Fruit fly (Drosophila melanogaster) whole organism, embryonic: Measurements from ENCODE around the gene nmdyn-D6.
A peak's percentile ranks its signal among the peaks of the same experiment; 100 is the strongest.

Source experiments
- ATbp ChIP-seq: fragments of 200-800 bp; sonication (Bioruptor generic); optimal IDR thresholded peaks from 2 replicates; lab custom pipeline; 2017; ENCODE audit warnings: missing biosample characterization, mild to moderate bottlenecking, missing genetic modification characterization, missing genetic modification reagents
- Asciz ChIP-seq: fragments of 200-800 bp; sonication (Bioruptor generic); optimal IDR thresholded peaks from 2 replicates; lab custom pipeline; 2017; ENCODE audit warnings: missing biosample characterization, mild to moderate bottlenecking, missing genetic modification characterization, missing genetic modification reagents
- Blimp-1 ChIP-seq: fragments of 200-800 bp; sonication (Bioruptor generic); optimal IDR thresholded peaks from 3 replicates; lab custom pipeline; 2018; ENCODE audit warnings: missing biosample characterization, missing genetic modification characterization, mild to moderate bottlenecking, moderate library complexity, missing genetic modification reagents
- CG10209 ChIP-seq: fragments of 200-800 bp; sonication (Bioruptor generic); optimal IDR thresholded peaks from 3 replicates; lab custom pipeline; 2017; ENCODE audit warnings: missing biosample characterization, mild to moderate bottlenecking, missing genetic modification characterization, missing genetic modification reagents
- CG11085 ChIP-seq: fragments of 200-800 bp; sonication (Bioruptor generic); IDR thresholded peaks from 2 replicates; pipeline ENCODE4 v1.3.6; 2022; ENCODE audit warnings: missing biosample characterization, missing genetic modification characterization
- CG1602 ChIP-seq: fragments of 200-800 bp; sonication (Bioruptor generic); optimal IDR thresholded peaks from 3 replicates; lab custom pipeline; 2016; ENCODE audit warnings: missing biosample characterization, missing genetic modification characterization
- CG16813 ChIP-seq: fragments of 200-800 bp; sonication (Bioruptor generic); IDR thresholded peaks from 3 replicates; pipeline ENCODE4 v1.3.6; 2022; ENCODE audit warnings: missing biosample characterization, missing genetic modification characterization; ENCODE audit not compliant: partially characterized antibody
- CG17361 ChIP-seq: fragments of 200-800 bp; sonication (Bioruptor generic); IDR thresholded peaks from 3 replicates; pipeline ENCODE4 v1.3.6; 2022; ENCODE audit warnings: missing biosample characterization, missing genetic modification characterization
- CG17568 ChIP-seq: fragments of 200-800 bp; sonication (Bioruptor generic); optimal IDR thresholded peaks from 2 replicates; lab custom pipeline; 2018; ENCODE audit warnings: missing biosample characterization, mild to moderate bottlenecking, missing genetic modification characterization, moderate library complexity
- CG18599 ChIP-seq: fragments of 200-800 bp; sonication (Bioruptor generic); optimal IDR thresholded peaks from 3 replicates; lab custom pipeline; 2017; ENCODE audit warnings: missing biosample characterization, missing genetic modification characterization, mild to moderate bottlenecking, moderate library complexity, missing genetic modification reagents
- CG30403 ChIP-seq: fragments of 200-800 bp; sonication (Bioruptor generic); optimal IDR thresholded peaks from 3 replicates; lab custom pipeline; 2016; ENCODE audit warnings: missing biosample characterization, missing genetic modification characterization
- CG3065 ChIP-seq: fragments of 200-800 bp; sonication (Bioruptor generic); optimal IDR thresholded peaks from 2 replicates; lab custom pipeline; 2016; ENCODE audit warnings: missing biosample characterization, missing genetic modification characterization
- CG31365 ChIP-seq: fragments of 200-800 bp; sonication (Bioruptor generic); optimal IDR thresholded peaks from 2 replicates; lab custom pipeline; 2018; ENCODE audit warnings: missing biosample characterization, mild to moderate bottlenecking, missing genetic modification characterization
- CG6791 ChIP-seq: fragments of 200-800 bp; sonication (Bioruptor generic); IDR thresholded peaks from 3 replicates; pipeline ENCODE4 v1.3.6; 2022; ENCODE audit warnings: missing biosample characterization, missing genetic modification characterization; ENCODE audit not compliant: partially characterized antibody
- CG7271 ChIP-seq: fragments of 200-800 bp; sonication (Bioruptor generic); optimal IDR thresholded peaks from 2 replicates; lab custom pipeline; 2018; ENCODE audit warnings: missing biosample characterization, mild to moderate bottlenecking, missing genetic modification characterization, moderate library complexity
- CG7745 ChIP-seq: fragments of 200-800 bp; sonication (Bioruptor generic); optimal IDR thresholded peaks from 2 replicates; lab custom pipeline; 2018; ENCODE audit warnings: missing biosample characterization, mild to moderate bottlenecking, missing genetic modification characterization, moderate library complexity
- CG8388 ChIP-seq: fragments of 200-800 bp; sonication (Bioruptor generic); optimal IDR thresholded peaks from 2 replicates; lab custom pipeline; 2019; ENCODE audit warnings: missing biosample characterization, mild to moderate bottlenecking, missing genetic modification characterization, moderate library complexity
- CG8924 ChIP-seq: fragments of 200-800 bp; optimal IDR thresholded peaks from 3 replicates; lab custom pipeline; 2019; ENCODE audit warnings: missing biosample characterization, mild to moderate bottlenecking, missing genetic modification characterization, moderate library complexity
- CG8944 ChIP-seq: fragments of 200-800 bp; sonication (Bioruptor generic); optimal IDR thresholded peaks from 3 replicates; lab custom pipeline; 2016; ENCODE audit warnings: missing biosample characterization, missing genetic modification characterization
- CG9437 ChIP-seq: fragments of 200-800 bp; sonication (Bioruptor generic); optimal IDR thresholded peaks from 2 replicates; lab custom pipeline; 2018; ENCODE audit warnings: missing biosample characterization, mild to moderate bottlenecking, missing genetic modification characterization
- CG9817 ChIP-seq: fragments of 200-800 bp; sonication (Bioruptor generic); optimal IDR thresholded peaks from 2 replicates; lab custom pipeline; 2018; ENCODE audit warnings: missing biosample characterization, mild to moderate bottlenecking, missing genetic modification characterization, moderate library complexity
- Camta ChIP-seq: fragments of 200-800 bp; sonication (Bioruptor generic); optimal IDR thresholded peaks from 2 replicates; lab custom pipeline; 2016; ENCODE audit warnings: missing biosample characterization, missing genetic modification characterization
- Doc2 ChIP-seq: fragments of 200-800 bp; sonication (Bioruptor generic); IDR thresholded peaks from 2 replicates; pipeline ENCODE4 v1.3.6; 2022; ENCODE audit warnings: missing biosample characterization, missing genetic modification characterization
- E2f2 ChIP-seq: fragments of 200-800 bp; sonication (Bioruptor generic); IDR thresholded peaks from 2 replicates; pipeline ENCODE4 v1.3.6; 2022; ENCODE audit warnings: missing biosample characterization, missing genetic modification characterization
- Gug ChIP-seq: fragments of 200-800 bp; sonication (Bioruptor generic); IDR thresholded peaks from 4 replicates; pipeline ENCODE4 v1.3.6; 2022; ENCODE audit warnings: missing biosample characterization, missing genetic modification characterization
- Kr ChIP-seq: fragments of 200-800 bp; sonication (Bioruptor generic); optimal IDR thresholded peaks from 2 replicates; lab custom pipeline; 2017; ENCODE audit warnings: missing biosample characterization, mild to moderate bottlenecking, missing genetic modification characterization
- PHDP ChIP-seq: fragments of 200-800 bp; sonication (Bioruptor generic); optimal IDR thresholded peaks from 3 replicates; lab custom pipeline; 2018; ENCODE audit warnings: missing biosample characterization, mild to moderate bottlenecking, missing genetic modification characterization, moderate library complexity
- Poxn ChIP-seq: fragments of 200-800 bp; sonication (Bioruptor generic); IDR thresholded peaks from 2 replicates; pipeline ENCODE4 v1.3.6; 2022; ENCODE audit warnings: missing biosample characterization, missing genetic modification characterization
- Spps ChIP-seq: fragments of 200-800 bp; sonication (Bioruptor generic); optimal IDR thresholded peaks from 2 replicates; lab custom pipeline; 2018; ENCODE audit warnings: missing biosample characterization, mild to moderate bottlenecking, missing genetic modification characterization
- dmrt11E ChIP-seq: fragments of 200-800 bp; sonication (Bioruptor generic); optimal IDR thresholded peaks from 3 replicates; lab custom pipeline; 2018; ENCODE audit warnings: missing biosample characterization, mild to moderate bottlenecking, missing genetic modification characterization, moderate library complexity
- esg ChIP-seq: fragments of 200-800 bp; sonication (Bioruptor generic); conservative IDR thresholded peaks from 2 replicates; pipeline ENCODE4 v1.3.6; 2022; ENCODE audit warnings: missing biosample characterization, missing genetic modification characterization
- fd3F ChIP-seq: fragments of 200-800 bp; sonication (Bioruptor generic); optimal IDR thresholded peaks from 2 replicates; lab custom pipeline; 2018; ENCODE audit warnings: missing biosample characterization, mild to moderate bottlenecking, missing genetic modification characterization, moderate library complexity
- gfzf ChIP-seq: fragments of 200-800 bp; sonication (Bioruptor generic); optimal IDR thresholded peaks from 2 replicates; lab custom pipeline; 2016; ENCODE audit warnings: missing biosample characterization, mild to moderate bottlenecking, missing genetic modification characterization, moderate library complexity
- grn ChIP-seq: fragments of 200-800 bp; sonication (Bioruptor generic); optimal IDR thresholded peaks from 3 replicates; lab custom pipeline; 2017; ENCODE audit warnings: missing biosample characterization, missing genetic modification characterization
- her ChIP-seq: fragments of 200-800 bp; sonication (Bioruptor generic); optimal IDR thresholded peaks from 2 replicates; lab custom pipeline; 2016; ENCODE audit warnings: missing biosample characterization, missing genetic modification characterization
- ken ChIP-seq: fragments of 200-800 bp; sonication (Bioruptor generic); IDR thresholded peaks from 3 replicates; pipeline ENCODE4 v1.3.6; 2022; ENCODE audit warnings: missing biosample characterization, missing genetic modification characterization
- nerfin-2 ChIP-seq: fragments of 200-800 bp; sonication (Bioruptor generic); IDR thresholded peaks from 2 replicates; pipeline ENCODE4 v1.3.6; 2022; ENCODE audit warnings: missing biosample characterization, missing genetic modification characterization; ENCODE audit not compliant: partially characterized antibody
- phol ChIP-seq: fragments of 200-800 bp; sonication (Bioruptor generic); optimal IDR thresholded peaks from 3 replicates; lab custom pipeline; 2018; ENCODE audit warnings: missing biosample characterization, mild to moderate bottlenecking, missing genetic modification characterization, moderate library complexity
- pita ChIP-seq: fragments of 200-800 bp; sonication (Bioruptor generic); optimal IDR thresholded peaks from 2 replicates; lab custom pipeline; 2017; ENCODE audit warnings: missing biosample characterization, mild to moderate bottlenecking, missing genetic modification characterization
- ranshi ChIP-seq: fragments of 200-800 bp; sonication (Bioruptor generic); IDR thresholded peaks from 2 replicates; pipeline ENCODE4 v1.3.6; 2022; ENCODE audit warnings: missing biosample characterization, missing genetic modification characterization
- sc ChIP-seq, 3 experiments: fragments of >200 bp in 2 of 3; fragments of 200-800 bp in 1 of 3; sonication (Bioruptor generic) in 1 of 3; optimal IDR thresholded peaks; 2 replicates in 2 of 3; 3 replicates in 1 of 3; lab custom pipeline; 2017; ENCODE audit warnings: mild to moderate bottlenecking in 1 of 3, missing biosample characterization in 1 of 3, missing genetic modification characterization in 1 of 3, missing genetic modification reagents in 1 of 3
- sim ChIP-seq: fragments of 200-800 bp; sonication (Bioruptor generic); IDR thresholded peaks from 2 replicates; pipeline ENCODE4 v1.3.6; 2022; ENCODE audit warnings: missing biosample characterization, missing genetic modification characterization
- sisA ChIP-seq: fragments of 200-800 bp; sonication (Bioruptor generic); IDR thresholded peaks from 2 replicates; pipeline ENCODE4 v1.3.6; 2022; ENCODE audit warnings: missing biosample characterization, missing genetic modification characterization
- so ChIP-seq: fragments of 200-800 bp; sonication (Bioruptor generic); IDR thresholded peaks from 3 replicates; pipeline ENCODE4 v1.3.6; 2022; ENCODE audit warnings: missing biosample characterization, missing genetic modification characterization
- sqz ChIP-seq: fragments of 200-800 bp; sonication (Bioruptor generic); optimal IDR thresholded peaks from 3 replicates; lab custom pipeline; 2018; ENCODE audit warnings: missing biosample characterization, mild to moderate bottlenecking, missing genetic modification characterization
- trem ChIP-seq: fragments of 200-800 bp; optimal IDR thresholded peaks from 3 replicates; lab custom pipeline; 2019; ENCODE audit warnings: missing biosample characterization, mild to moderate bottlenecking, missing genetic modification characterization, moderate library complexity
- tup ChIP-seq: fragments of 200-800 bp; sonication (Bioruptor generic); optimal IDR thresholded peaks from 2 replicates; lab custom pipeline; 2016; ENCODE audit warnings: missing biosample characterization, mild to moderate bottlenecking, missing genetic modification characterization, moderate library complexity
- tx ChIP-seq: fragments of 200-800 bp; sonication (Bioruptor generic); optimal IDR thresholded peaks from 2 replicates; lab custom pipeline; 2016; ENCODE audit warnings: missing biosample characterization, missing genetic modification characterization
- z ChIP-seq: fragments of 200-800 bp; sonication (Bioruptor generic); IDR thresholded peaks from 3 replicates; pipeline ENCODE4 v1.3.6; 2022; ENCODE audit warnings: missing biosample characterization, missing genetic modification characterization
- zen ChIP-seq: fragments of 200-800 bp; sonication (Bioruptor generic); optimal IDR thresholded peaks from 3 replicates; lab custom pipeline; 2018; ENCODE audit warnings: missing biosample characterization, mild to moderate bottlenecking, missing genetic modification characterization, moderate library complexity

The nmdyn-D6 gene

DNA sequence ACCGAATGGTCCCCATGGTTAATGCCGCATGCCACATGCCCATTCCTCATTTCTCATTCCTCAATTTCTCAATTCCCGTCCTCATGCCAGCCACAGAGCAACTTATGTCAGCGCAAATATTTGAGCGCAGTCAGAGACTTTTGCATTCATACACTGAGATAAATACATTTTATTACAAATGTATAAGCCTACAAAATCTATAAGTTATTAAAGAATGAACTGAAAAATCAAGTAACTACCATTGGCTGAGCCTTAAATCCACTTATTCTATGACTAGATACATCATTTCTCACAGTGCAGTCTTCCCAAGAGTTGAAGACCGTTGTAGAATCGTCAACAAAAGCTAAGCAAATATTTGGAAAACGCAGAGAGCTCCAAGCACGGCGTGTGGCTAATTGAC, 38.7 kb downstream of the nmdyn-D6 start (continued):
- peak; percentile 53; the same call in 2 of the 3 replicates for TF ChIP-seq CG17361 (GFP tag; lab: Robert Waterston, UW)
- peak; percentile 56 for TF ChIP-seq Spps (tag; lab: Kevin White, UChicago)
- TF ChIP-seq CG1602 (GFP tag; lab: Kevin White, UChicago), result peak; percentile 16
- TF ChIP-seq ATbp (GFP tag; lab: Kevin White, UChicago), result peak; percentile 58
- peak; percentile 13 for TF ChIP-seq CG10209 (GFP tag; lab: Kevin White, UChicago)
- TF ChIP-seq esg (GFP tag; lab: Robert Waterston, UW), result no peak
- peak; percentile 10 for TF ChIP-seq CG30403 (GFP tag; lab: Kevin White, UChicago)
- TF ChIP-seq z (GFP tag; lab: Robert Waterston, UW), result no peak
- no peak for TF ChIP-seq CG11085 (GFP tag; lab: Robert Waterston, UW)
- TF ChIP-seq CG16813 (GFP tag; lab: Robert Waterston, UW), result no peak
- TF ChIP-seq ken (GFP tag; lab: Robert Waterston, UW), result 0 out of 3 replicates have a peak, but pooled peaks have one; percentile 31
- TF ChIP-seq pita, result no peak
- TF ChIP-seq sisA, result peak; percentile 46; the same call in 1 of the 2 replicates
- no peak for TF ChIP-seq CG17568
- TF ChIP-seq her (GFP tag; lab: Kevin White, UChicago), result no peak
- TF ChIP-seq Kr (GFP tag; lab: Kevin White, UChicago), result no peak
- TF ChIP-seq Gug (GFP tag; lab: Robert Waterston, UW), result no peak
- peak; percentile 18 for TF ChIP-seq CG18599 (GFP tag; lab: Kevin White, UChicago)
- no peak for TF ChIP-seq CG8944
- no peak for TF ChIP-seq tup
- no peak for TF ChIP-seq gfzf (GFP tag; lab: Kevin White, UChicago)
- TF ChIP-seq sim, result no peak
- TF ChIP-seq Poxn (GFP tag; lab: Robert Waterston, UW), result no peak
- no peak for TF ChIP-seq CG7271 (tag; lab: Kevin White, UChicago)
- TF ChIP-seq nerfin-2 (GFP tag; lab: Robert Waterston, UW), result no peak
- no peak for TF ChIP-seq CG9437 (GFP tag; lab: Kevin White, UChicago)
- TF ChIP-seq sqz (GFP tag; lab: Kevin White, UChicago), result no peak
- TF ChIP-seq trem (tag; lab: Kevin White, UChicago), result peak; percentile 34
- TF ChIP-seq fd3F (GFP tag; lab: Kevin White, UChicago), result no peak
- TF ChIP-seq CG31365, result no peak
- TF ChIP-seq CG3065 (GFP tag; lab: Kevin White, UChicago), result no peak
- peak; percentile 34 for TF ChIP-seq PHDP (tag; lab: Kevin White, UChicago)
- TF ChIP-seq CG9817, result peak; percentile 15
- no peak for TF ChIP-seq CG6791 (GFP tag; lab: Robert Waterston, UW)
- TF ChIP-seq Doc2 (GFP tag; lab: Robert Waterston, UW), result no peak
- TF ChIP-seq ranshi (GFP tag; lab: Robert Waterston, UW), result no peak
- TF ChIP-seq Camta (GFP tag; lab: Kevin White, UChicago), result no peak
- TF ChIP-seq CG7745 (tag; lab: Kevin White, UChicago), result no peak
- peak; percentile 63 for TF ChIP-seq CG8388 (GFP tag; lab: Kevin White, UChicago)
- peak; percentile 65 for TF ChIP-seq Blimp-1
- peak; percentile 34 for TF ChIP-seq CG8924
- peak; percentile 57 for TF ChIP-seq phol (tag; lab: Kevin White, UChicago)
- peak; percentile 60 for TF ChIP-seq dmrt11E (tag; lab: Kevin White, UChicago)
- no peak for TF ChIP-seq Asciz (GFP tag; lab: Kevin White, UChicago)
- no peak for TF ChIP-seq E2f2 (GFP tag; lab: Robert Waterston, UW)
- TF ChIP-seq grn (GFP tag; lab: Kevin White, UChicago), result no peak
- TF ChIP-seq tx (GFP tag; lab: Kevin White, UChicago), result no peak
- 0 out of 3 replicates have a peak, but pooled peaks have one; percentile 34 for TF ChIP-seq so (GFP tag; lab: Robert Waterston, UW)
- no peak for TF ChIP-seq zen (tag; lab: Kevin White, UChicago)
- no peak for TF ChIP-seq sc (optimal IDR thresholded peaks at IDR 0.05; lab: Kevin White, UChicago)
- TF ChIP-seq sc (GFP tag; optimal IDR thresholded peaks at IDR 0.05; lab: Kevin White, UChicago), result no peak
